Worm (Caenorhabditis elegans) whole organism, late embryonic: ENCODE measurements around the gene nlp-60.

ENCODE experiments used
- ceh-14 ChIP-seq: sonication (generic microtip); optimal IDR thresholded peaks from 2 replicates; lab custom pipeline; 2016; ENCODE audit warnings: missing genotype, missing genetic modification characterization, missing compliant biosample characterization
- ceh-18 ChIP-seq: sonication (generic microtip); optimal IDR thresholded peaks from 2 replicates; lab custom pipeline; 2016; ENCODE audit warnings: missing genetic modification characterization, missing compliant biosample characterization
- ceh-2 ChIP-seq: sonication (generic microtip); optimal IDR thresholded peaks from 2 replicates; lab custom pipeline; 2016; ENCODE audit warnings: missing genotype, missing genetic modification characterization, missing compliant biosample characterization
- ceh-30 ChIP-seq: fragments of 150-350 bp; optimal IDR thresholded peaks from 2 replicates; lab custom pipeline; 2014; ENCODE audit warnings: missing biosample characterization, missing genetic modification characterization
- ceh-6 ChIP-seq: fragments of 200-800 bp; sonication (Bioruptor generic); optimal IDR thresholded peaks from 2 replicates; lab custom pipeline; 2018; ENCODE audit warnings: mild to moderate bottlenecking, missing genetic modification characterization, missing compliant biosample characterization
- fkh-6 ChIP-seq: sonication (generic microtip); optimal IDR thresholded peaks from 2 replicates; lab custom pipeline; 2016; ENCODE audit warnings: missing genetic modification characterization, missing compliant biosample characterization
- lin-11 ChIP-seq: fragments of 200-800 bp; sonication (Bioruptor generic); optimal IDR thresholded peaks from 2 replicates; lab custom pipeline; 2018; ENCODE audit warnings: mild to moderate bottlenecking, missing genetic modification characterization, missing compliant biosample characterization
- nfya-1 ChIP-seq: sonication (generic microtip); optimal IDR thresholded peaks from 2 replicates; lab custom pipeline; 2017; ENCODE audit warnings: missing genetic modification characterization, mild to moderate bottlenecking, missing compliant biosample characterization, antibody characterized with exemption, moderate library complexity
- pha-4 ChIP-seq: fragments of 150-350 bp; optimal IDR thresholded peaks from 2 replicates; lab custom pipeline; 2018; ENCODE audit warnings: missing biosample characterization, missing genetic modification reagents, missing genetic modification characterization
- pqm-1 ChIP-seq: sonication (generic microtip); optimal IDR thresholded peaks from 2 replicates; lab custom pipeline; 2016; ENCODE audit warnings: missing genetic modification characterization, missing compliant biosample characterization
- sdc-2 ChIP-seq: sonication (generic microtip); optimal IDR thresholded peaks from 2 replicates; lab custom pipeline; 2016; ENCODE audit warnings: missing genotype, missing genetic modification characterization, missing compliant biosample characterization
- tbx-2 ChIP-seq: sonication (generic microtip); optimal IDR thresholded peaks from 2 replicates; lab custom pipeline; 2016; ENCODE audit warnings: missing genetic modification characterization, missing compliant biosample characterization
- unc-55 ChIP-seq: sonication (generic microtip); optimal IDR thresholded peaks from 2 replicates; lab custom pipeline; 2017; ENCODE audit warnings: missing biosample characterization, missing genetic modification reagents, missing genetic modification characterization
- zip-5 ChIP-seq: sonication (generic microtip); optimal IDR thresholded peaks from 2 replicates; lab custom pipeline; 2016; ENCODE audit warnings: missing genetic modification characterization, missing compliant biosample characterization

ce11 chrIV:8658122-8658521, 21.0 kb downstream of the nlp-60 start, which contains the start of gene C49C8.6:
- no peak for TF ChIP-seq zip-5 (tag; lab: Kevin White, UChicago)
- TF ChIP-seq pqm-1 = no peak
- no peak for TF ChIP-seq fkh-6 (tag; lab: Kevin White, UChicago)
- TF ChIP-seq lin-11 (tag; lab: Kevin White, UChicago) = no peak
- no peak for TF ChIP-seq ceh-14
- no peak for TF ChIP-seq pha-4 (tag; lab: Kevin White, UChicago)
- TF ChIP-seq sdc-2 (tag; lab: Kevin White, UChicago) = no peak
- no peak for TF ChIP-seq ceh-2
- TF ChIP-seq nfya-1 (tag; lab: Kevin White, UChicago) = no peak
- TF ChIP-seq unc-55 = no peak
- TF ChIP-seq tbx-2 = no peak
- no peak for TF ChIP-seq ceh-18 (tag; lab: Kevin White, UChicago)
- TF ChIP-seq ceh-30 (tag; lab: Kevin White, UChicago) = no peak
- TF ChIP-seq ceh-6 (GFP tag; lab: Kevin White, UChicago) = no peak
